Worm (Caenorhabditis elegans): ENCODE results near the gene C17E7.13.

DNA sequence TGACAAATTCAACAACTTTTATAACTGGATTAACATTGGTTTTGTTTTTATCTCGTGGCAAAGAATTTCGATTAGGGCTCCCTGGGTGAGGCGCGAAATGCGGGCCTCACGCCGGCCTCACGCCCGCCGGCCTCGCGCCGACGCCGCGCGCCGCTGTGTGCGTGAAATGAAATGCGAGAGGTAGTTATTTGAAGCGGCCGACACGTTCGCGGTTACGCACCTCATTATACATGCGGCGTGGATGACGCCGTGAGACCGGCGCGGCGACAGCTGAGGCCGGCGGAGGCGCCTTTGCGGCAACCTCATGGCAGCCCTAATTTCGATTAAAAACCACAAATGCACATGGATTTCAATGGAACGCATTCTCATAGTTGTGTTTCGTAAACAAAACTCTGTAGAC is 38.4 kb upstream of the C17E7.13 start:
- TF ChIP-seq flt-1 (GFP tag; IDR thresholded peaks at IDR 0.05): no peak
- TF ChIP-seq tab-1 (GFP tag; IDR thresholded peaks at IDR 0.05): no peak
- TF ChIP-seq med-1 (GFP tag; optimal IDR thresholded peaks at IDR 0.05; ENCODE audit: insufficient read depth): no peak
- TF ChIP-seq T22C8.4 (GFP tag; IDR thresholded peaks at IDR 0.05): no peak
